Fruit fly (Drosophila melanogaster) whole organism, embryonic: Measurements from ENCODE around the gene fend.

Experiments used
- B-H1 ChIP-seq: fragments of 200-800 bp; sonication (Bioruptor generic); IDR thresholded peaks from 3 replicates; pipeline ENCODE4 v1.3.6; 2022; ENCODE audit warnings: missing biosample characterization, missing genetic modification characterization
- CG11398 ChIP-seq: fragments of 200-800 bp; sonication (Bioruptor generic); optimal IDR thresholded peaks from 2 replicates; lab custom pipeline; 2016; ENCODE audit warnings: missing biosample characterization, missing genetic modification characterization
- CG12071 ChIP-seq: fragments of 200-800 bp; sonication (Bioruptor generic); optimal IDR thresholded peaks from 3 replicates; lab custom pipeline; 2018; ENCODE audit warnings: missing biosample characterization, mild to moderate bottlenecking, missing genetic modification characterization
- CG12391 ChIP-seq: fragments of 200-800 bp; sonication (Bioruptor generic); optimal IDR thresholded peaks from 3 replicates; lab custom pipeline; 2018; ENCODE audit warnings: missing biosample characterization, mild to moderate bottlenecking, missing genetic modification characterization, moderate library complexity
- CG13296 ChIP-seq: fragments of 200-800 bp; sonication (Bioruptor generic); optimal IDR thresholded peaks from 3 replicates; lab custom pipeline; 2018; ENCODE audit warnings: missing biosample characterization, mild to moderate bottlenecking, missing genetic modification characterization
- CG13894 ChIP-seq: fragments of 200-800 bp; sonication (Bioruptor generic); optimal IDR thresholded peaks from 3 replicates; lab custom pipeline; 2018; ENCODE audit warnings: missing biosample characterization, mild to moderate bottlenecking, missing genetic modification characterization, moderate library complexity
- CG14050 ChIP-seq: fragments of 200-800 bp; sonication (Bioruptor generic); IDR thresholded peaks from 3 replicates; pipeline ENCODE4 v1.3.6; 2022; ENCODE audit warnings: missing biosample characterization, missing genetic modification characterization
- CG14441 ChIP-seq: fragments of 200-800 bp; sonication (Bioruptor generic); IDR thresholded peaks from 2 replicates; pipeline ENCODE4 v1.3.6; 2022; ENCODE audit warnings: missing biosample characterization, missing genetic modification characterization
- CG16815 ChIP-seq: fragments of 200-800 bp; sonication (Bioruptor generic); optimal IDR thresholded peaks from 3 replicates; lab custom pipeline; 2017; ENCODE audit warnings: missing biosample characterization, mild to moderate bottlenecking, missing genetic modification characterization
- CG16863 ChIP-seq: fragments of 200-800 bp; sonication (Bioruptor generic); optimal IDR thresholded peaks from 3 replicates; lab custom pipeline; 2016; ENCODE audit warnings: missing biosample characterization, missing genetic modification characterization
- CG2120 ChIP-seq: fragments of 200-800 bp; sonication (Bioruptor generic); optimal IDR thresholded peaks from 3 replicates; lab custom pipeline; 2016; ENCODE audit warnings: missing biosample characterization, missing genetic modification characterization
- CG2875 ChIP-seq: fragments of 200-800 bp; sonication (Bioruptor generic); optimal IDR thresholded peaks from 2 replicates; lab custom pipeline; 2017; ENCODE audit warnings: missing biosample characterization, mild to moderate bottlenecking, missing genetic modification characterization, missing genetic modification reagents
- CG30020 ChIP-seq: fragments of 200-800 bp; optimal IDR thresholded peaks from 2 replicates; lab custom pipeline; 2019; ENCODE audit warnings: missing biosample characterization, mild to moderate bottlenecking, missing genetic modification characterization, moderate library complexity
- CG30431 ChIP-seq: fragments of 200-800 bp; sonication (Bioruptor generic); optimal IDR thresholded peaks from 2 replicates; lab custom pipeline; 2017; ENCODE audit warnings: missing biosample characterization, missing genetic modification characterization
- CG3163 ChIP-seq: fragments of 200-800 bp; sonication (Bioruptor generic); optimal IDR thresholded peaks from 3 replicates; lab custom pipeline; 2016; ENCODE audit warnings: missing biosample characterization, missing genetic modification characterization
- CG32767 ChIP-seq: fragments of 200-800 bp; sonication (Bioruptor generic); IDR thresholded peaks from 2 replicates; pipeline ENCODE4 v1.3.6; 2022; ENCODE audit warnings: missing biosample characterization, missing genetic modification characterization
- CG4360 ChIP-seq: fragments of 200-800 bp; sonication (Bioruptor generic); IDR thresholded peaks from 2 replicates; pipeline ENCODE4 v1.3.6; 2022; ENCODE audit warnings: missing biosample characterization, missing genetic modification characterization
- CG4707 ChIP-seq: fragments of 200-800 bp; sonication (Bioruptor generic); optimal IDR thresholded peaks from 2 replicates; lab custom pipeline; 2018; ENCODE audit warnings: missing biosample characterization, mild to moderate bottlenecking, missing genetic modification characterization, moderate library complexity
- CG4730 ChIP-seq: fragments of 200-800 bp; sonication (Bioruptor generic); IDR thresholded peaks from 2 replicates; pipeline ENCODE4 v1.3.6; 2022; ENCODE audit warnings: missing biosample characterization, missing genetic modification characterization
- CG6654 ChIP-seq: fragments of 200-800 bp; sonication (Bioruptor generic); optimal IDR thresholded peaks from 2 replicates; lab custom pipeline; 2017; ENCODE audit warnings: missing biosample characterization, mild to moderate bottlenecking, missing genetic modification characterization
- CG6854 ChIP-seq: fragments of 200-800 bp; sonication (Bioruptor generic); optimal IDR thresholded peaks from 3 replicates; lab custom pipeline; 2017; ENCODE audit warnings: missing biosample characterization, mild to moderate bottlenecking, missing genetic modification characterization
- CG8359 ChIP-seq: fragments of 200-800 bp; sonication (Bioruptor generic); optimal IDR thresholded peaks from 2 replicates; lab custom pipeline; 2017; ENCODE audit warnings: missing biosample characterization, mild to moderate bottlenecking, missing genetic modification characterization, borderline replicate concordance
- CG9437 ChIP-seq: fragments of 200-800 bp; sonication (Bioruptor generic); optimal IDR thresholded peaks from 2 replicates; lab custom pipeline; 2018; ENCODE audit warnings: missing biosample characterization, mild to moderate bottlenecking, missing genetic modification characterization
- Dbx ChIP-seq: fragments of 200-800 bp; sonication (Bioruptor generic); IDR thresholded peaks from 3 replicates; pipeline ENCODE4 v1.3.6; 2022; ENCODE audit warnings: missing biosample characterization, missing genetic modification characterization
- Dip2 ChIP-seq: fragments of 200-800 bp; sonication (Bioruptor generic); IDR thresholded peaks from 2 replicates; pipeline ENCODE4 v1.3.6; 2022; ENCODE audit warnings: missing biosample characterization, missing genetic modification characterization
- Dref ChIP-seq: fragments of 200-800 bp; sonication (Bioruptor generic); IDR thresholded peaks from 2 replicates; pipeline ENCODE4 v1.3.6; 2022; ENCODE audit warnings: missing biosample characterization, missing genetic modification characterization
- Ets97D ChIP-seq: fragments of 200-800 bp; sonication (Bioruptor generic); optimal IDR thresholded peaks from 3 replicates; lab custom pipeline; 2016; ENCODE audit warnings: missing biosample characterization, missing genetic modification characterization
- Fer3 ChIP-seq: fragments of 200-800 bp; sonication (Bioruptor generic); optimal IDR thresholded peaks from 2 replicates; lab custom pipeline; 2018; ENCODE audit warnings: missing biosample characterization, mild to moderate bottlenecking, missing genetic modification characterization, moderate library complexity
- Hsf ChIP-seq: fragments of 200-800 bp; sonication (Bioruptor generic); optimal IDR thresholded peaks from 3 replicates; lab custom pipeline; 2016; ENCODE audit warnings: missing biosample characterization, missing genetic modification characterization
- Med ChIP-seq: fragments of 200-800 bp; sonication (Bioruptor generic); peaks from one replicate; lab custom pipeline; 2016; ENCODE audit warnings: missing biosample characterization, missing genetic modification characterization, mild to moderate bottlenecking, inconsistent platforms, moderate library complexity
- Nf-YA ChIP-seq: fragments of 200-800 bp; sonication (Bioruptor generic); IDR thresholded peaks from 2 replicates; pipeline ENCODE4 v1.3.6; 2022; ENCODE audit warnings: missing biosample characterization, missing genetic modification characterization
- Nf-YC ChIP-seq: fragments of 200-800 bp; optimal IDR thresholded peaks from 3 replicates; lab custom pipeline; 2019; ENCODE audit warnings: missing biosample characterization, mild to moderate bottlenecking, missing genetic modification characterization, moderate library complexity
- Opbp ChIP-seq: fragments of 200-800 bp; sonication (Bioruptor generic); IDR thresholded peaks from 3 replicates; pipeline ENCODE4 v1.3.6; 2022; ENCODE audit warnings: missing biosample characterization, missing genetic modification characterization; ENCODE audit not compliant: partially characterized antibody
- Ravus ChIP-seq: fragments of 200-800 bp; sonication (Bioruptor generic); IDR thresholded peaks from 2 replicates; pipeline ENCODE4 v1.3.6; 2022; ENCODE audit warnings: missing biosample characterization, missing genetic modification characterization
- Rfx ChIP-seq: fragments of 200-800 bp; sonication (Bioruptor generic); IDR thresholded peaks from 2 replicates; pipeline ENCODE4 v1.3.6; 2022; ENCODE audit warnings: missing biosample characterization, missing genetic modification characterization
- Sry-δ ChIP-seq: fragments of 200-800 bp; sonication (Bioruptor generic); optimal IDR thresholded peaks from 2 replicates; lab custom pipeline; 2016; ENCODE audit warnings: missing biosample characterization, missing genetic modification characterization
- Stat92E ChIP-seq, 3 experiments: fragments of >200 bp in 2 of 3; fragments of 200-800 bp in 1 of 3; sonication (Bioruptor generic) in 1 of 3; optimal IDR thresholded peaks; 2 replicates each; lab custom pipeline; 2017 to 2019; ENCODE audit warnings: missing biosample characterization in 3 of 3, missing genetic modification characterization in 3 of 3, mild to moderate bottlenecking in 1 of 3, moderate library complexity in 1 of 3
- bsh ChIP-seq, 2 experiments: fragments of 200-800 bp; sonication (Bioruptor generic); optimal IDR thresholded peaks; 2 replicates each; lab custom pipeline; 2017 to 2018; ENCODE audit warnings: mild to moderate bottlenecking in 2 of 2, missing biosample characterization in 2 of 2, missing genetic modification characterization in 2 of 2, moderate library complexity in 1 of 2
- cas ChIP-seq: fragments of 200-800 bp; sonication (Bioruptor generic); IDR thresholded peaks from 2 replicates; pipeline ENCODE4 v1.3.6; 2022; ENCODE audit warnings: missing biosample characterization, missing genetic modification characterization
- dmrt11E ChIP-seq: fragments of 200-800 bp; sonication (Bioruptor generic); optimal IDR thresholded peaks from 3 replicates; lab custom pipeline; 2018; ENCODE audit warnings: missing biosample characterization, mild to moderate bottlenecking, missing genetic modification characterization, moderate library complexity
- exex ChIP-seq: fragments of 200-800 bp; sonication (Bioruptor generic); optimal IDR thresholded peaks from 4 replicates; lab custom pipeline; 2018; ENCODE audit warnings: missing biosample characterization, mild to moderate bottlenecking, missing genetic modification characterization, moderate library complexity
- gsb-n ChIP-seq: fragments of 200-800 bp; sonication (Bioruptor generic); optimal IDR thresholded peaks from 3 replicates; lab custom pipeline; 2018; ENCODE audit warnings: missing biosample characterization, mild to moderate bottlenecking, missing genetic modification characterization
- hkb ChIP-seq, 2 experiments: fragments of 200-800 bp in 1 of 2; fragments of >200 bp in 1 of 2; sonication (Bioruptor generic) in 1 of 2; IDR thresholded peaks in 1 of 2; optimal IDR thresholded peaks in 1 of 2; 2 replicates each; pipeline versions ENCODE4 v1.3.6 to Lab custom; 2017 to 2022; ENCODE audit warnings: missing biosample characterization in 1 of 2, missing genetic modification characterization in 1 of 2
- lmd ChIP-seq: fragments of 200-800 bp; sonication (Bioruptor generic); IDR thresholded peaks from 2 replicates; pipeline ENCODE4 v1.3.6; 2022; ENCODE audit warnings: missing biosample characterization, missing genetic modification characterization
- odd ChIP-seq: fragments of 200-800 bp; sonication (Bioruptor generic); optimal IDR thresholded peaks from 2 replicates; lab custom pipeline; 2017; ENCODE audit warnings: missing biosample characterization, mild to moderate bottlenecking, missing genetic modification characterization
- phol ChIP-seq: fragments of 200-800 bp; sonication (Bioruptor generic); optimal IDR thresholded peaks from 3 replicates; lab custom pipeline; 2018; ENCODE audit warnings: missing biosample characterization, mild to moderate bottlenecking, missing genetic modification characterization, moderate library complexity
- pnt ChIP-seq: fragments of 200-800 bp; sonication (Bioruptor generic); optimal IDR thresholded peaks from 3 replicates; lab custom pipeline; 2016; ENCODE audit warnings: missing biosample characterization, missing genetic modification characterization
- rib ChIP-seq: fragments of 200-800 bp; sonication (Bioruptor generic); IDR thresholded peaks from 2 replicates; pipeline ENCODE4 v1.3.6; 2022; ENCODE audit warnings: missing biosample characterization, missing genetic modification characterization
- stwl ChIP-seq: fragments of 200-800 bp; sonication (Bioruptor generic); optimal IDR thresholded peaks from 3 replicates; lab custom pipeline; 2018; ENCODE audit warnings: missing biosample characterization, mild to moderate bottlenecking, missing genetic modification characterization, moderate library complexity
- trh ChIP-seq: fragments of 200-800 bp; sonication (Bioruptor generic); optimal IDR thresholded peaks from 2 replicates; lab custom pipeline; 2016; ENCODE audit warnings: missing biosample characterization, missing genetic modification characterization
- ttk ChIP-seq: fragments of 200-800 bp; sonication (Bioruptor generic); IDR thresholded peaks from 2 replicates; pipeline ENCODE4 v2.1.2; 2022; ENCODE audit warnings: missing biosample characterization, missing genetic modification characterization

The fend gene

dm6 chrX:9163110-9163509 is 28.2 kb upstream of the fend start, which contains the start of gene mei-P26:
mei-P26 (plus strand) TSS chrX:9163255.
- TF ChIP-seq Opbp (GFP tag; lab: Robert Waterston, UW) (peak; percentile 87), CG3163 (no peak), rib (GFP tag; lab: Robert Waterston, UW) (no peak), CG12391 (tag; lab: Kevin White, UChicago) (peak; percentile 12), CG13296 (GFP tag; lab: Kevin White, UChicago) (peak; percentile 21), Ravus (GFP tag; lab: Robert Waterston, UW) (no peak), dmrt11E (tag; lab: Kevin White, UChicago) (no peak), Fer3 (tag; lab: Kevin White, UChicago) (no peak), Dbx (GFP tag; lab: Robert Waterston, UW) (0 out of 3 replicates have a peak, but pooled peaks have one; percentile 5), trh (no peak), CG30431 (GFP tag; lab: Kevin White, UChicago) (no peak), Nf-YA (GFP tag; lab: Robert Waterston, UW) (no peak), CG4707 (no peak), CG9437 (GFP tag; lab: Kevin White, UChicago) (peak; percentile 44), CG12071 (GFP tag; lab: Kevin White, UChicago) (no peak), Stat92E (GFP tag; optimal IDR thresholded peaks at IDR 0.05; lab: Kevin White, UChicago) (no peak), exex (tag; lab: Kevin White, UChicago) (peak; percentile 17), CG14441 (no peak), Ets97D (GFP tag; lab: Kevin White, UChicago) (no peak), stwl (peak; percentile 45), Rfx (GFP tag; lab: Robert Waterston, UW) (no peak), odd (GFP tag; lab: Kevin White, UChicago) (no peak), Nf-YC (tag; lab: Kevin White, UChicago) (no peak), CG11398 (GFP tag; lab: Kevin White, UChicago) (no peak), CG16815 (GFP tag; lab: Kevin White, UChicago) (no peak), Dip2 (GFP tag; lab: Robert Waterston, UW) (no peak), bsh (GFP tag; optimal IDR thresholded peaks at IDR 0.05; lab: Kevin White, UChicago) (no peak), Sry-δ (GFP tag; lab: Kevin White, UChicago) (peak; percentile 78), CG4730 (GFP tag; lab: Robert Waterston, UW) (no peak), phol (tag; lab: Kevin White, UChicago) (peak; percentile 52), CG6654 (GFP tag; lab: Kevin White, UChicago) (no peak), CG6854 (no peak), B-H1 (GFP tag; lab: Robert Waterston, UW) (no peak), CG2875 (GFP tag; lab: Kevin White, UChicago) (no peak), Med (GFP tag; lab: Kevin White, UChicago) (peak; percentile 25), hkb (optimal IDR thresholded peaks at IDR 0.05; lab: Kevin White, UChicago) (no peak), hkb (GFP tag; IDR thresholded peaks at IDR 0.05; lab: Robert Waterston, UW) (no peak), CG14050 (GFP tag; lab: Robert Waterston, UW) (no peak), Hsf (GFP tag; lab: Kevin White, UChicago) (no peak), cas (no peak), CG16863 (GFP tag; lab: Kevin White, UChicago) (no peak), CG30020 (no peak), CG32767 (no peak; the same call in 1 of the 2 replicates), lmd (GFP tag; lab: Robert Waterston, UW) (no peak), gsb-n (tag; lab: Kevin White, UChicago) (no peak), pnt (GFP tag; lab: Kevin White, UChicago) (no peak), CG8359 (no peak), CG2120 (GFP tag; lab: Kevin White, UChicago) (no peak), Dref (GFP tag; lab: Robert Waterston, UW) (peak; percentile 83), CG4360 (GFP tag; lab: Robert Waterston, UW) (no peak), ttk (no peak), CG13894 (tag; lab: Kevin White, UChicago) (peak; percentile 38)
